Fruit fly (Drosophila melanogaster) whole organism, embryonic: ENCODE measurements around the gene CG46467.

Experiments
- Atf6 ChIP-seq: fragments of 200-800 bp; sonication (Bioruptor generic); IDR thresholded peaks from 2 replicates; pipeline ENCODE4 v1.3.6; 2022; ENCODE audit warnings: missing biosample characterization, missing genetic modification characterization
- CG10274 ChIP-seq: fragments of 200-800 bp; sonication (Bioruptor generic); optimal IDR thresholded peaks from 3 replicates; lab custom pipeline; 2017; ENCODE audit warnings: missing biosample characterization, mild to moderate bottlenecking, missing genetic modification characterization
- CG11695 ChIP-seq: fragments of 200-800 bp; sonication (Bioruptor generic); IDR thresholded peaks from 3 replicates; pipeline ENCODE4 v1.3.6; 2022; ENCODE audit warnings: missing biosample characterization, missing genetic modification characterization
- CG18764 ChIP-seq: fragments of 200-800 bp; sonication (Bioruptor generic); optimal IDR thresholded peaks from 3 replicates; lab custom pipeline; 2016; ENCODE audit warnings: missing biosample characterization, missing genetic modification characterization
- CG2889 ChIP-seq: fragments of 200-800 bp; sonication (Bioruptor generic); IDR thresholded peaks from 3 replicates; pipeline ENCODE4 v1.3.6; 2022; ENCODE audit warnings: missing biosample characterization, missing genetic modification characterization
- CG30020 ChIP-seq: fragments of 200-800 bp; optimal IDR thresholded peaks from 2 replicates; lab custom pipeline; 2019; ENCODE audit warnings: missing biosample characterization, mild to moderate bottlenecking, missing genetic modification characterization, moderate library complexity
- CG31224 ChIP-seq: fragments of 200-800 bp; sonication (Bioruptor generic); IDR thresholded peaks from 2 replicates; pipeline ENCODE4 v1.3.6; 2022; ENCODE audit warnings: missing biosample characterization, missing genetic modification characterization
- CG31365 ChIP-seq: fragments of 200-800 bp; sonication (Bioruptor generic); optimal IDR thresholded peaks from 2 replicates; lab custom pipeline; 2018; ENCODE audit warnings: missing biosample characterization, mild to moderate bottlenecking, missing genetic modification characterization
- CG34376 ChIP-seq: fragments of 200-800 bp; sonication (Bioruptor generic); optimal IDR thresholded peaks from 2 replicates; lab custom pipeline; 2018; ENCODE audit warnings: missing biosample characterization, mild to moderate bottlenecking, missing genetic modification characterization
- CG4360 ChIP-seq: fragments of 200-800 bp; sonication (Bioruptor generic); IDR thresholded peaks from 2 replicates; pipeline ENCODE4 v1.3.6; 2022; ENCODE audit warnings: missing biosample characterization, missing genetic modification characterization
- CG5953 ChIP-seq: fragments of 200-800 bp; sonication (Bioruptor generic); IDR thresholded peaks from 2 replicates; pipeline ENCODE4 v1.3.6; 2022; ENCODE audit warnings: missing biosample characterization, missing genetic modification characterization
- CG7372 ChIP-seq: fragments of 200-800 bp; sonication (Bioruptor generic); IDR thresholded peaks from 2 replicates; pipeline ENCODE4 v1.3.6; 2022; ENCODE audit warnings: missing biosample characterization, missing genetic modification characterization
- CG9727 ChIP-seq: fragments of 200-800 bp; sonication (Bioruptor generic); optimal IDR thresholded peaks from 3 replicates; lab custom pipeline; 2017; ENCODE audit warnings: missing biosample characterization, mild to moderate bottlenecking, missing genetic modification characterization
- CG9797 ChIP-seq: fragments of 200-800 bp; sonication (Bioruptor generic); optimal IDR thresholded peaks from 3 replicates; lab custom pipeline; 2018; ENCODE audit warnings: missing biosample characterization, mild to moderate bottlenecking, missing genetic modification characterization
- Ets65A ChIP-seq: fragments of 200-800 bp; sonication (Bioruptor generic); peaks from one replicate; lab custom pipeline; 2016; ENCODE audit warnings: missing biosample characterization, missing genetic modification characterization
- H15 ChIP-seq: fragments of 200-800 bp; sonication (Bioruptor generic); IDR thresholded peaks from 3 replicates; pipeline ENCODE4 v1.3.6; 2022; ENCODE audit warnings: missing biosample characterization, missing genetic modification characterization
- HmgD ChIP-seq: fragments of 200-800 bp; sonication (Bioruptor generic); optimal IDR thresholded peaks from 3 replicates; lab custom pipeline; 2016; ENCODE audit warnings: missing biosample characterization, missing genetic modification characterization
- Hr3 ChIP-seq: fragments of 200-800 bp; sonication (Bioruptor generic); optimal IDR thresholded peaks from 3 replicates; lab custom pipeline; 2016; ENCODE audit warnings: missing biosample characterization, missing genetic modification characterization
- Kr ChIP-seq: fragments of 200-800 bp; sonication (Bioruptor generic); optimal IDR thresholded peaks from 2 replicates; lab custom pipeline; 2017; ENCODE audit warnings: missing biosample characterization, mild to moderate bottlenecking, missing genetic modification characterization
- Meics ChIP-seq: fragments of 200-800 bp; sonication (Bioruptor generic); optimal IDR thresholded peaks from 2 replicates; lab custom pipeline; 2017; ENCODE audit warnings: missing biosample characterization, mild to moderate bottlenecking, missing genetic modification characterization
- Pdp1 ChIP-seq, 2 experiments: fragments of 200-800 bp; sonication (Bioruptor generic); optimal IDR thresholded peaks; 3 replicates each; lab custom pipeline; 2016; ENCODE audit warnings: missing biosample characterization in 2 of 2, missing genetic modification characterization in 2 of 2, mild to moderate bottlenecking in 1 of 2, moderate library complexity in 1 of 2
- Rfx ChIP-seq: fragments of 200-800 bp; sonication (Bioruptor generic); IDR thresholded peaks from 2 replicates; pipeline ENCODE4 v1.3.6; 2022; ENCODE audit warnings: missing biosample characterization, missing genetic modification characterization
- TFAM ChIP-seq: fragments of 200-800 bp; sonication (Bioruptor generic); optimal IDR thresholded peaks from 2 replicates; lab custom pipeline; 2017; ENCODE audit warnings: missing biosample characterization, missing genetic modification characterization, inconsistent platforms
- Trl ChIP-seq, 3 experiments: fragments of >200 bp in 2 of 3; fragments of 200-800 bp in 1 of 3; sonication (Bioruptor generic) in 1 of 3; optimal IDR thresholded peaks; 2 replicates in 1 of 3; 3 replicates in 2 of 3; lab custom pipeline; 2016 to 2017; ENCODE audit warnings: missing biosample characterization in 1 of 3, missing genetic modification characterization in 1 of 3
- Xbp1 ChIP-seq: fragments of 200-800 bp; sonication (Bioruptor generic); optimal IDR thresholded peaks from 3 replicates; lab custom pipeline; 2016; ENCODE audit warnings: missing biosample characterization, mild to moderate bottlenecking, missing genetic modification characterization
- abd-A ChIP-seq: fragments of 200-800 bp; sonication (Bioruptor generic); optimal IDR thresholded peaks from 3 replicates; lab custom pipeline; 2019; ENCODE audit warnings: missing biosample characterization, mild to moderate bottlenecking, missing genetic modification characterization, moderate library complexity
- az2 ChIP-seq: fragments of 200-800 bp; sonication (Bioruptor generic); optimal IDR thresholded peaks from 3 replicates; lab custom pipeline; 2016; ENCODE audit warnings: missing biosample characterization, missing genetic modification characterization
- cwo ChIP-seq: fragments of 200-800 bp; sonication (Bioruptor generic); optimal IDR thresholded peaks from 3 replicates; lab custom pipeline; 2017; ENCODE audit warnings: missing biosample characterization, missing genetic modification characterization, mild to moderate bottlenecking, moderate library complexity, missing genetic modification reagents
- dpn ChIP-seq, 2 experiments: fragments of 200-800 bp; sonication (Bioruptor generic); optimal IDR thresholded peaks; 3 replicates each; lab custom pipeline; 2016; ENCODE audit warnings: missing biosample characterization in 2 of 2, missing genetic modification characterization in 2 of 2
- gce ChIP-seq: fragments of 200-800 bp; sonication (Bioruptor generic); IDR thresholded peaks from 3 replicates; pipeline ENCODE4 v1.3.6; 2022; ENCODE audit warnings: missing biosample characterization, missing genetic modification characterization
- gsb-n ChIP-seq: fragments of 200-800 bp; sonication (Bioruptor generic); optimal IDR thresholded peaks from 3 replicates; lab custom pipeline; 2018; ENCODE audit warnings: missing biosample characterization, mild to moderate bottlenecking, missing genetic modification characterization
- jing ChIP-seq: fragments of 200-800 bp; sonication (Bioruptor generic); optimal IDR thresholded peaks from 2 replicates; lab custom pipeline; 2018; ENCODE audit warnings: missing biosample characterization, mild to moderate bottlenecking, missing genetic modification characterization
- lab ChIP-seq: fragments of 200-800 bp; sonication (Bioruptor generic); optimal IDR thresholded peaks from 3 replicates; lab custom pipeline; 2017; ENCODE audit warnings: missing biosample characterization, missing genetic modification characterization, mild to moderate bottlenecking, moderate library complexity, missing genetic modification reagents
- lbe ChIP-seq: fragments of 200-800 bp; sonication (Bioruptor generic); optimal IDR thresholded peaks from 2 replicates; lab custom pipeline; 2016; ENCODE audit warnings: missing biosample characterization, mild to moderate bottlenecking, missing genetic modification characterization
- lilli ChIP-seq: fragments of 200-800 bp; sonication (Bioruptor generic); optimal IDR thresholded peaks from 3 replicates; lab custom pipeline; 2016; ENCODE audit warnings: missing biosample characterization, missing genetic modification characterization
- nau ChIP-seq: fragments of 200-800 bp; sonication (Bioruptor generic); optimal IDR thresholded peaks from 3 replicates; lab custom pipeline; 2017; ENCODE audit warnings: missing biosample characterization, mild to moderate bottlenecking, missing genetic modification characterization, missing genetic modification reagents
- onecut ChIP-seq: fragments of 200-800 bp; sonication (Bioruptor generic); IDR thresholded peaks from 2 replicates; pipeline ENCODE4 v1.3.6; 2022; ENCODE audit warnings: missing biosample characterization, missing genetic modification characterization
- pan ChIP-seq, 4 experiments: fragments of >200 bp in 3 of 4; fragments of 200-800 bp in 1 of 4; sonication (Bioruptor generic) in 1 of 4; optimal IDR thresholded peaks in 3 of 4; IDR thresholded peaks in 1 of 4; 2 replicates each; pipeline versions ENCODE4 v1.3.6 to Lab custom; 2017 to 2022; ENCODE audit warnings: missing biosample characterization in 2 of 4, missing genetic modification characterization in 2 of 4, mixed read lengths in 1 of 4
- pho ChIP-seq: fragments of 200-800 bp; sonication (Bioruptor generic); optimal IDR thresholded peaks from 2 replicates; lab custom pipeline; 2016; ENCODE audit warnings: missing biosample characterization, missing genetic modification characterization
- pnt ChIP-seq: fragments of 200-800 bp; sonication (Bioruptor generic); optimal IDR thresholded peaks from 3 replicates; lab custom pipeline; 2016; ENCODE audit warnings: missing biosample characterization, missing genetic modification characterization
- repo ChIP-seq: fragments of 200-800 bp; sonication (Bioruptor generic); optimal IDR thresholded peaks from 2 replicates; lab custom pipeline; 2016; ENCODE audit warnings: missing biosample characterization, missing genetic modification characterization
- sens ChIP-seq: fragments of 200-800 bp; sonication (Bioruptor generic); peaks from one replicate; lab custom pipeline; 2016; ENCODE audit warnings: missing biosample characterization, missing genetic modification characterization
- slbo ChIP-seq: fragments of 200-800 bp; sonication (Bioruptor generic); IDR thresholded peaks from 2 replicates; pipeline ENCODE4 v1.3.6; 2022; ENCODE audit warnings: missing biosample characterization, missing genetic modification characterization

The CG46467 gene

dm6 chr3R:10024032-10024712 is 149.7 kb downstream of the CG46467 start (continued):
- TF ChIP-seq CG34376 (GFP tag; lab: Kevin White, UChicago) (peak; percentile 30), dpn (GFP tag; optimal IDR thresholded peaks at IDR 0.05; lab: Kevin White, UChicago) (peak; percentile 32 to 41), Pdp1 (GFP tag; optimal IDR thresholded peaks at IDR 0.05; lab: Kevin White, UChicago) (peak in 1 of 2 experiments; percentile 30), Kr (GFP tag; lab: Kevin White, UChicago) (no peak), cwo (GFP tag; lab: Kevin White, UChicago) (peak; percentile 37), CG31365 (tag; lab: Kevin White, UChicago) (no peak), Meics (GFP tag; lab: Kevin White, UChicago) (peak; percentile 68), jing (GFP tag; lab: Kevin White, UChicago) (no peak), onecut (GFP tag; lab: Robert Waterston, UW) (peak; percentile 95), Trl (optimal IDR thresholded peaks at IDR 0.05; lab: Kevin White, UChicago) (no peak), Trl (GFP tag; optimal IDR thresholded peaks at IDR 0.05; lab: Kevin White, UChicago) (peak; percentile 36), az2 (GFP tag; lab: Kevin White, UChicago) (peak; percentile 13), pnt (GFP tag; lab: Kevin White, UChicago) (peak; percentile 5), CG9727 (GFP tag; lab: Kevin White, UChicago) (peak; percentile 42), CG11695 (GFP tag; lab: Robert Waterston, UW) (peak; percentile 41; the same call in 1 of the 3 replicates), CG31224 (GFP tag; lab: Robert Waterston, UW) (0 out of 2 replicates have a peak, but pooled peaks have one; percentile 16), lilli (GFP tag; lab: Kevin White, UChicago) (peak; percentile 56), HmgD (GFP tag; lab: Kevin White, UChicago) (no peak), TFAM (GFP tag; lab: Kevin White, UChicago) (no peak), lab (GFP tag; lab: Kevin White, UChicago) (peak; percentile 82), CG7372 (GFP tag; lab: Robert Waterston, UW) (no peak), CG18764 (GFP tag; lab: Kevin White, UChicago) (no peak), Atf6 (peak; percentile 53; the same call in 1 of the 2 replicates), Rfx (peak; percentile 64), Hr3 (peak; percentile 5), pho (peak; percentile 20), CG2889 (GFP tag; lab: Robert Waterston, UW) (0 out of 3 replicates have a peak, but pooled peaks have one; percentile 34), lbe (GFP tag; lab: Kevin White, UChicago) (no peak), slbo (GFP tag; lab: Robert Waterston, UW) (peak; percentile 65), Xbp1 (peak; percentile 28), CG5953 (no peak), gce (GFP tag; lab: Robert Waterston, UW) (0 out of 3 replicates have a peak, but pooled peaks have one; percentile 4), CG30020 (tag; lab: Kevin White, UChicago) (no peak), gsb-n (no peak), repo (GFP tag; lab: Kevin White, UChicago) (peak; percentile 26), abd-A (tag; lab: Kevin White, UChicago) (no peak), Ets65A (GFP tag; lab: Kevin White, UChicago) (peak; percentile 75), nau (GFP tag; lab: Kevin White, UChicago) (no peak)

- TF ChIP-seq CG4360 (GFP tag; lab: Robert Waterston, UW) (no peak), pan (optimal IDR thresholded peaks at IDR 0.05; lab: Kevin White, UChicago) (no peak), pan (GFP tag; optimal IDR thresholded peaks at IDR 0.05 in 1 of 2, IDR thresholded peaks at IDR 0.05 in 1 of 2) (no peak), CG10274 (GFP tag; lab: Kevin White, UChicago) (no peak), gsb-n (no peak), lab (GFP tag; lab: Kevin White, UChicago) (no peak), Rfx (no peak), sens (peak; percentile 65), CG9797 (GFP tag; lab: Kevin White, UChicago) (no peak), H15 (GFP tag; lab: Robert Waterston, UW) (no peak)
These were observed 150.6 kb downstream of the CG46467 start, which contains the start of gene CG31407 for dm6 chr3R:10025050-10025449. TSS of gene CG31407 (minus strand) at chr3R:10025150.
